Worm (Caenorhabditis elegans) whole organism, young adult: Measurements from ENCODE around the gene Y57A10A.5.
"Not testable (repeated sequence)": the region's sequence is repeated elsewhere in the genome, so short reads cannot be mapped to it uniquely, and the experiment has no call there.

Experiments used
- B0261.1 ChIP-seq: sonication (generic microtip); optimal IDR thresholded peaks from 2 replicates; lab custom pipeline; 2016; ENCODE audit warnings: mild to moderate bottlenecking, missing genetic modification characterization, moderate library complexity, missing compliant biosample characterization
- C06A6.2 ChIP-seq: fragments of 200-800 bp; sonication (Bioruptor generic); conservative IDR thresholded peaks from 2 replicates; pipeline ENCODE4 v1.3.6; 2022; ENCODE audit warnings: missing genetic modification characterization, missing compliant biosample characterization
- D2030.7 ChIP-seq: fragments of 200-800 bp; sonication (Bioruptor generic); IDR thresholded peaks from 2 replicates; pipeline ENCODE4 v1.3.6; 2022; ENCODE audit warnings: missing genetic modification reagents, missing genetic modification characterization, missing compliant biosample characterization
- F22D6.2 ChIP-seq: sonication (generic microtip); optimal IDR thresholded peaks from 2 replicates; lab custom pipeline; 2016; ENCODE audit warnings: mild to moderate bottlenecking, missing genetic modification characterization, missing compliant biosample characterization
- F23B12.7 ChIP-seq: sonication (generic microtip); optimal IDR thresholded peaks from 2 replicates; lab custom pipeline; 2017; ENCODE audit warnings: missing genetic modification characterization, mild to moderate bottlenecking, missing compliant biosample characterization, antibody characterized with exemption, moderate library complexity; ENCODE audit not compliant: insufficient read depth
- F37B4.10 ChIP-seq: fragments of 200-800 bp; sonication (Bioruptor generic); IDR thresholded peaks from 2 replicates; pipeline ENCODE4 v1.3.6; 2022; ENCODE audit warnings: missing genetic modification characterization, missing compliant biosample characterization
- F39B2.1 ChIP-seq: fragments of 200-800 bp; sonication (Bioruptor generic); IDR thresholded peaks from 2 replicates; pipeline ENCODE4 v1.3.6; 2022; ENCODE audit warnings: missing genetic modification reagents, missing genetic modification characterization, missing compliant biosample characterization
- F55B11.4 ChIP-seq: sonication (generic microtip); optimal IDR thresholded peaks from 2 replicates; lab custom pipeline; 2016; ENCODE audit warnings: missing compliant biosample characterization, missing genetic modification characterization, borderline replicate concordance; ENCODE audit not compliant: insufficient read depth
- F57C9.4 ChIP-seq: sonication (generic microtip); optimal IDR thresholded peaks from 2 replicates; lab custom pipeline; 2017; ENCODE audit warnings: mild to moderate bottlenecking, missing genetic modification characterization, missing compliant biosample characterization
- T07F8.4 ChIP-seq: sonication (generic microtip); optimal IDR thresholded peaks from 2 replicates; lab custom pipeline; 2016; ENCODE audit warnings: mild to moderate bottlenecking, missing genetic modification characterization, moderate library complexity, missing compliant biosample characterization
- T26A5.8 ChIP-seq: sonication (generic microtip); optimal IDR thresholded peaks from 2 replicates; lab custom pipeline; 2016; ENCODE audit warnings: missing genetic modification characterization, missing compliant biosample characterization
- Y53G8AR.9 ChIP-seq: fragments of 200-800 bp; sonication (Bioruptor generic); conservative IDR thresholded peaks from 2 replicates; pipeline ENCODE4 v1.3.6; 2022; ENCODE audit warnings: missing genetic modification reagents, missing genetic modification characterization, missing compliant biosample characterization
- Y56A3A.18 ChIP-seq: fragments of 200-800 bp; sonication (Bioruptor generic); IDR thresholded peaks from 2 replicates; pipeline ENCODE4 v1.3.6; 2022; ENCODE audit warnings: missing genetic modification reagents, missing genetic modification characterization, missing compliant biosample characterization
- Y95B8A.8 ChIP-seq: fragments of 200-800 bp; sonication (Bioruptor generic); IDR thresholded peaks from 2 replicates; pipeline ENCODE4 v1.3.6; 2022; ENCODE audit warnings: missing genetic modification reagents, missing genetic modification characterization, missing compliant biosample characterization
- aptf-3 ChIP-seq: fragments of 200-800 bp; sonication (Bioruptor generic); IDR thresholded peaks from 2 replicates; pipeline ENCODE4 v1.3.6; 2022; ENCODE audit warnings: missing genetic modification characterization, missing compliant biosample characterization
- attf-5 ChIP-seq: fragments of 200-800 bp; sonication (Bioruptor generic); optimal IDR thresholded peaks from 2 replicates; lab custom pipeline; 2018; ENCODE audit warnings: mild to moderate bottlenecking, missing genetic modification characterization, missing compliant biosample characterization
- cebp-2 ChIP-seq: fragments of 200-800 bp; sonication (Bioruptor generic); IDR thresholded peaks from 2 replicates; pipeline ENCODE4 v1.3.6; 2022; ENCODE audit warnings: missing genetic modification characterization, missing compliant biosample characterization
- ceh-91 ChIP-seq: fragments of 200-800 bp; sonication (Bioruptor generic); IDR thresholded peaks from 2 replicates; pipeline ENCODE4 v1.3.6; 2022; ENCODE audit warnings: missing genetic modification reagents, missing genetic modification characterization, missing compliant biosample characterization
- die-1 ChIP-seq: sonication (generic microtip); optimal IDR thresholded peaks from 2 replicates; lab custom pipeline; 2016; ENCODE audit warnings: missing genotype, mild to moderate bottlenecking, missing genetic modification characterization, missing compliant biosample characterization
- efl-1 ChIP-seq: fragments of 150-350 bp; optimal IDR thresholded peaks from 2 replicates; lab custom pipeline; 2014; ENCODE audit warnings: missing biosample characterization, missing genetic modification reagents, missing genetic modification characterization
- egl-44 ChIP-seq: fragments of 200-800 bp; sonication (Bioruptor generic); IDR thresholded peaks from 2 replicates; pipeline ENCODE4 v1.3.6; 2022; ENCODE audit warnings: missing genetic modification reagents, missing genetic modification characterization, missing compliant biosample characterization
- fkh-3 ChIP-seq: sonication (generic microtip); optimal IDR thresholded peaks from 2 replicates; lab custom pipeline; 2016; ENCODE audit warnings: mild to moderate bottlenecking, missing genetic modification characterization, missing compliant biosample characterization
- gei-17 ChIP-seq: fragments of 200-800 bp; sonication (Bioruptor generic); optimal IDR thresholded peaks from 2 replicates; lab custom pipeline; 2018; ENCODE audit warnings: mild to moderate bottlenecking, missing genetic modification characterization, missing compliant biosample characterization
- hlh-12 ChIP-seq: sonication (generic microtip); optimal IDR thresholded peaks from 2 replicates; lab custom pipeline; 2016; ENCODE audit warnings: missing genetic modification characterization, missing compliant biosample characterization
- hmg-1.2 ChIP-seq: fragments of 200-800 bp; sonication (Bioruptor generic); IDR thresholded peaks from 2 replicates; pipeline ENCODE4 v1.3.6; 2022; ENCODE audit warnings: missing genetic modification reagents, missing genetic modification characterization, missing compliant biosample characterization
- hrde-1 ChIP-seq: sonication (generic microtip); optimal IDR thresholded peaks from 2 replicates; lab custom pipeline; 2016; ENCODE audit warnings: missing genetic modification characterization, mild to moderate bottlenecking, missing compliant biosample characterization, moderate library complexity, missing genotype, missing genetic modification reagents, borderline replicate concordance
- lin-35 ChIP-seq, 3 experiments: fragments of 150-350 bp in 2 of 3; sonication (generic microtip) in 1 of 3; optimal IDR thresholded peaks; 2 replicates each; lab custom pipeline; 2014 to 2018; ENCODE audit warnings: missing biosample characterization in 3 of 3, missing genetic modification characterization in 3 of 3, missing genetic modification reagents in 3 of 3
- lin-40 ChIP-seq: sonication (generic microtip); optimal IDR thresholded peaks from 2 replicates; lab custom pipeline; 2016; ENCODE audit warnings: missing genetic modification characterization, mild to moderate bottlenecking, missing compliant biosample characterization, missing genotype, missing genetic modification reagents
- lsl-1 ChIP-seq: fragments of 200-800 bp; sonication (Bioruptor generic); optimal IDR thresholded peaks from 2 replicates; lab custom pipeline; 2018; ENCODE audit warnings: mild to moderate bottlenecking, missing genetic modification characterization, moderate library complexity, missing compliant biosample characterization
- lsy-27 ChIP-seq: sonication (generic microtip); optimal IDR thresholded peaks from 2 replicates; lab custom pipeline; 2017; ENCODE audit warnings: missing genetic modification characterization, mild to moderate bottlenecking, missing compliant biosample characterization, antibody characterized with exemption, missing genotype, borderline replicate concordance; ENCODE audit not compliant: insufficient read depth
- madf-10 ChIP-seq: sonication (generic microtip); optimal IDR thresholded peaks from 2 replicates; lab custom pipeline; 2016; ENCODE audit warnings: mild to moderate bottlenecking, missing genetic modification characterization, missing compliant biosample characterization
- mcd-1 ChIP-seq: fragments of 200-800 bp; sonication (Bioruptor generic); IDR thresholded peaks from 2 replicates; pipeline ENCODE4 v1.3.6; 2022; ENCODE audit warnings: missing genetic modification reagents, missing genetic modification characterization, missing compliant biosample characterization
- mel-28 ChIP-seq: sonication (generic microtip); optimal IDR thresholded peaks from 2 replicates; lab custom pipeline; 2016; ENCODE audit warnings: borderline replicate concordance, mild to moderate bottlenecking, missing genetic modification characterization, missing compliant biosample characterization
- mxl-1 ChIP-seq: sonication (generic microtip); optimal IDR thresholded peaks from 2 replicates; lab custom pipeline; 2016; ENCODE audit warnings: missing genetic modification characterization, missing compliant biosample characterization
- nfya-2 ChIP-seq: fragments of 200-800 bp; sonication (Bioruptor generic); IDR thresholded peaks from 2 replicates; pipeline ENCODE4 v1.3.6; 2022; ENCODE audit warnings: missing genetic modification reagents, missing genetic modification characterization, missing compliant biosample characterization
- nfyb-1 ChIP-seq: fragments of 200-800 bp; sonication (Bioruptor generic); IDR thresholded peaks from 2 replicates; pipeline ENCODE4 v1.3.6; 2022; ENCODE audit warnings: missing genetic modification reagents, missing genetic modification characterization, missing compliant biosample characterization
- nhr-120 ChIP-seq: fragments of 200-800 bp; sonication (Bioruptor generic); IDR thresholded peaks from 2 replicates; pipeline ENCODE4 v1.3.6; 2022; ENCODE audit warnings: missing genetic modification characterization, missing compliant biosample characterization
- nhr-80 ChIP-seq: sonication (generic microtip); optimal IDR thresholded peaks from 2 replicates; lab custom pipeline; 2016; ENCODE audit warnings: missing genetic modification characterization, missing compliant biosample characterization
- pbrm-1 ChIP-seq: fragments of 200-800 bp; sonication (Bioruptor generic); IDR thresholded peaks from 2 replicates; pipeline ENCODE4 v1.3.6; 2022; ENCODE audit warnings: missing genetic modification reagents, missing genetic modification characterization, missing compliant biosample characterization
- rec-8 ChIP-seq, 2 experiments: sonication (generic microtip); optimal IDR thresholded peaks; 2 replicates each; lab custom pipeline; 2016; ENCODE audit warnings: mild to moderate bottlenecking in 2 of 2, missing genetic modification characterization in 2 of 2, missing genetic modification reagents in 2 of 2, missing genotype in 2 of 2, missing biosample characterization in 1 of 2, missing compliant biosample characterization in 1 of 2, moderate library complexity in 1 of 2
- sdz-38 ChIP-seq: sonication (generic microtip); optimal IDR thresholded peaks from 2 replicates; lab custom pipeline; 2016; ENCODE audit warnings: missing genotype, missing genetic modification characterization, missing compliant biosample characterization
- tbp1 ChIP-seq: fragments of 200-800 bp; sonication (Bioruptor generic); optimal IDR thresholded peaks from 2 replicates; lab custom pipeline; 2018; ENCODE audit warnings: mild to moderate bottlenecking, missing genetic modification characterization, missing compliant biosample characterization
- xnd-1 ChIP-seq: sonication (generic microtip); optimal IDR thresholded peaks from 2 replicates; lab custom pipeline; 2016; ENCODE audit warnings: missing genotype, missing genetic modification reagents, missing genetic modification characterization, missing compliant biosample characterization
- zfh-2 ChIP-seq: fragments of 200-800 bp; sonication (Bioruptor generic); conservative IDR thresholded peaks from 2 replicates; pipeline ENCODE4 v1.3.6; 2022; ENCODE audit warnings: missing genetic modification reagents, missing genetic modification characterization, missing compliant biosample characterization
- zim-3 ChIP-seq: sonication (generic microtip); optimal IDR thresholded peaks from 2 replicates; lab custom pipeline; 2017; ENCODE audit warnings: mild to moderate bottlenecking, missing genetic modification characterization, moderate library complexity, missing compliant biosample characterization
- ztf-26 ChIP-seq: sonication (generic microtip); optimal IDR thresholded peaks from 2 replicates; lab custom pipeline; 2017; ENCODE audit warnings: missing genetic modification characterization, missing compliant biosample characterization
- ztf-28 ChIP-seq: fragments of 200-800 bp; sonication (Bioruptor generic); IDR thresholded peaks from 2 replicates; pipeline ENCODE4 v1.3.6; 2022; ENCODE audit warnings: missing genetic modification reagents, missing genetic modification characterization, missing compliant biosample characterization
- ztf-6 ChIP-seq: fragments of 200-800 bp; sonication (Bioruptor generic); IDR thresholded peaks from 2 replicates; pipeline ENCODE4 v1.3.6; 2022; ENCODE audit warnings: missing genetic modification reagents, missing genetic modification characterization, missing compliant biosample characterization

Y57A10A.5 gene

DNA sequence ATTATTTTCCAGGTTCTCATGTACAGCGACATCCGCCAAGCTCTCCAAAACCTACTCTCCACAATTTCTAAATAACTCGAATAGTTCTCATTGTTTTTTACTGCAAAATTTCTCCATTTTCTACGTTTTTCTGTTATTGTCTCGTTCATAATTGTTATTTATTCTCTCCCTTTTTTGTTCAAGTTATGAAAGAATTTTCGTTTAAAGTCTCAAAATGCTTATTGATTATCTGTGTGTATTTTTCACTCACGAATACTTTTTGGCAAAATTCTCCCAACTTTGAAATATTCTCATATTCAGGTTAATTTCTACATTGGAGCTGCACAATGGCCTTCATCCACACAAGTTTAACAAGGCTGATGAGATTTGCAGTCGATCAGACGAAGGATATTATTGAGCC is at the start of gene Y57A10A.5:
TSS of gene Y57A10A.5 (plus strand) at position 301 of the 400 bp plus-strand sequence.
- TF ChIP-seq gei-17; mxl-1; hlh-12 (tag; lab: Kevin White, UChicago): not testable (repeated sequence)

DNA sequence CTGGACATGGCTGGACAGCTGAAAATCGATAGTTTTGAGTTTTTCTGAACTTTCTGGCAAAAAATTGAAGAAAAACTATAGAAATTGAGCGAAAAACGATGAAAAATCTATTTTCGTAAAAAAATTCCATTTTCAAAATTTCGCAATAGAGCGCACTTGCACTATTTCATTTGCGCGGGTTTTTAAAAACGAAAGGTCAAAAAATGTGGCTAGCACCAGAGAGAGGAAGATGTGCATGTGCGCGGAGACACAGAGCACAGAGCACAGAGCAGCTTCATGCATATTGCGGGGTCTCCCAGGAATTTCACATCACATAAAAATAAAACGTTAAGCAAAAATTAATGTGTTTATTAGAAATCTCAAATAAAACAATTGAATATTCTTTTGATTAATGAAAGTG is 46.4 kb upstream of the Y57A10A.5 start, which contains the start of gene Y17G7B.18:
TSS of gene Y17G7B.18 (minus strand) at position 18 of the 400 bp plus-strand sequence.
- no peak for TF ChIP-seq madf-10 (tag; lab: Kevin White, UChicago)
- no peak for TF ChIP-seq F55B11.4 (tag; lab: Kevin White, UChicago)
- TF ChIP-seq T07F8.4 (tag; lab: Kevin White, UChicago): no peak
- TF ChIP-seq ztf-6: no peak
- no peak for TF ChIP-seq ztf-26 (tag; lab: Kevin White, UChicago)
- no peak for TF ChIP-seq mel-28 (tag; lab: Kevin White, UChicago)
- no peak for TF ChIP-seq zim-3 (tag; lab: Kevin White, UChicago)
- no peak for TF ChIP-seq xnd-1
- TF ChIP-seq lin-35 (GFP tag; optimal IDR thresholded peaks at IDR 0.05; lab: Kevin White, UChicago): peak; percentile 2 to 93 (median 75)
- peak; percentile 84 for TF ChIP-seq efl-1 (GFP tag; lab: Kevin White, UChicago)
- no peak for TF ChIP-seq C06A6.2 (GFP tag; lab: Robert Waterston, UW)
- no peak for TF ChIP-seq nfyb-1
- TF ChIP-seq T26A5.8 (tag; lab: Kevin White, UChicago): no peak
- peak; percentile 76 for TF ChIP-seq attf-5 (GFP tag; lab: Kevin White, UChicago)
- peak; percentile 97 for TF ChIP-seq mcd-1 (GFP tag; lab: Robert Waterston, UW)
- no peak for TF ChIP-seq ceh-91 (GFP tag; lab: Robert Waterston, UW)
- TF ChIP-seq tbp1 (GFP tag; lab: Kevin White, UChicago): no peak
- TF ChIP-seq pbrm-1: peak; percentile 19; the same call in 1 of the 2 replicates
- TF ChIP-seq fkh-3 (tag; lab: Kevin White, UChicago): no peak
- TF ChIP-seq cebp-2 (GFP tag; lab: Robert Waterston, UW): no peak
- TF ChIP-seq B0261.1: no peak
- no peak for TF ChIP-seq rec-8 (tag; optimal IDR thresholded peaks at IDR 0.05; lab: Kevin White, UChicago)
- 0 out of 2 replicates have a peak, but pooled peaks have one; percentile 2 for TF ChIP-seq zfh-2 (GFP tag; lab: Robert Waterston, UW)
- no peak for TF ChIP-seq egl-44
- no peak for TF ChIP-seq Y53G8AR.9 (GFP tag; lab: Robert Waterston, UW)
- TF ChIP-seq hrde-1 (tag; lab: Kevin White, UChicago): no peak
- TF ChIP-seq hmg-1.2 (GFP tag; lab: Robert Waterston, UW): peak; percentile 11; the same call in 1 of the 2 replicates
- TF ChIP-seq F39B2.1 (GFP tag; lab: Robert Waterston, UW): no peak
- no peak for TF ChIP-seq Y95B8A.8
- peak; percentile 21 for TF ChIP-seq F23B12.7
- TF ChIP-seq Y56A3A.18 (GFP tag; lab: Robert Waterston, UW): no peak
- peak; percentile 34 for TF ChIP-seq lsl-1 (GFP tag; lab: Kevin White, UChicago)
- TF ChIP-seq F57C9.4: no peak
- TF ChIP-seq lsy-27 (tag; lab: Kevin White, UChicago): no peak
- no peak for TF ChIP-seq F37B4.10 (GFP tag; lab: Robert Waterston, UW)
- no peak for TF ChIP-seq die-1 (tag; lab: Kevin White, UChicago)
- TF ChIP-seq ztf-28 (GFP tag; lab: Robert Waterston, UW): no peak
- TF ChIP-seq lin-40 (tag; lab: Kevin White, UChicago): peak; percentile 42
- TF ChIP-seq aptf-3 (GFP tag; lab: Robert Waterston, UW): no peak
- no peak for TF ChIP-seq nhr-120 (GFP tag; lab: Robert Waterston, UW)
- no peak for TF ChIP-seq nhr-80 (tag; lab: Kevin White, UChicago)
- TF ChIP-seq F22D6.2: no peak
- TF ChIP-seq sdz-38: no peak
- TF ChIP-seq nfya-2 (GFP tag; lab: Robert Waterston, UW): no peak
- no peak for TF ChIP-seq D2030.7 (GFP tag; lab: Robert Waterston, UW)
